Fruit fly (Drosophila melanogaster) whole organism, wandering third instar larva: ENCODE data around the gene CG3764.

Experiments
- CG32264 ChIP-seq: fragments of 200-800 bp; sonication (Bioruptor generic); optimal IDR thresholded peaks from 2 replicates; lab custom pipeline; 2016; ENCODE audit warnings: missing biosample characterization, missing genetic modification characterization
- CG9705 ChIP-seq: fragments of 200-800 bp; sonication (Bioruptor generic); optimal IDR thresholded peaks from 2 replicates; lab custom pipeline; 2018; ENCODE audit warnings: missing biosample characterization, mild to moderate bottlenecking, missing genetic modification characterization
- CrebA ChIP-seq: fragments of 200-800 bp; sonication (Bioruptor generic); optimal IDR thresholded peaks from 2 replicates; lab custom pipeline; 2016; ENCODE audit warnings: missing biosample characterization, mild to moderate bottlenecking, missing genetic modification characterization, borderline replicate concordance
- Dfd ChIP-seq: fragments of >200 bp; optimal IDR thresholded peaks from 2 replicates; lab custom pipeline; 2017; ENCODE audit warnings: missing biosample characterization, missing genetic modification characterization
- GATAd ChIP-seq: sonication (Bioruptor generic); optimal IDR thresholded peaks from 2 replicates; lab custom pipeline; 2016; ENCODE audit warnings: missing biosample characterization, missing genetic modification characterization
- HLH106 ChIP-seq: fragments of 200-800 bp; optimal IDR thresholded peaks from 3 replicates; lab custom pipeline; 2019; ENCODE audit warnings: missing biosample characterization, mild to moderate bottlenecking, missing genetic modification characterization, moderate library complexity
- Hnf4 ChIP-seq: fragments of 200-800 bp; sonication (Bioruptor generic); optimal IDR thresholded peaks from 2 replicates; lab custom pipeline; 2016; ENCODE audit warnings: missing biosample characterization, mild to moderate bottlenecking, missing genetic modification characterization
- Hr78 ChIP-seq: fragments of >200 bp; optimal IDR thresholded peaks from 2 replicates; lab custom pipeline; 2017; ENCODE audit warnings: missing biosample characterization, missing genetic modification characterization
- Hr83 ChIP-seq: fragments of 200-300 bp; sonication (Bioruptor generic); optimal IDR thresholded peaks from 2 replicates; lab custom pipeline; 2016; ENCODE audit warnings: missing biosample characterization, mild to moderate bottlenecking, missing genetic modification characterization, moderate library complexity; ENCODE audit not compliant: poor library complexity, severe bottlenecking
- Mio ChIP-seq: sonication (Bioruptor generic); optimal IDR thresholded peaks from 2 replicates; lab custom pipeline; 2016; ENCODE audit warnings: missing biosample characterization, missing genetic modification characterization
- Myc ChIP-seq: fragments of >200 bp; optimal IDR thresholded peaks from 2 replicates; lab custom pipeline; 2017
- N ChIP-seq: fragments of >200 bp; optimal IDR thresholded peaks from 2 replicates; lab custom pipeline; 2018; ENCODE audit warnings: missing biosample characterization, missing external identifiers, missing genetic modification characterization
- OdsH ChIP-seq: fragments of 200-800 bp; sonication (Bioruptor generic); optimal IDR thresholded peaks from 2 replicates; lab custom pipeline; 2016; ENCODE audit warnings: missing biosample characterization, mild to moderate bottlenecking, missing genetic modification characterization
- Rel ChIP-seq, 2 experiments: fragments of 200-800 bp; sonication (Bioruptor generic) in 1 of 2; optimal IDR thresholded peaks; 2 replicates in 1 of 2; 3 replicates in 1 of 2; lab custom pipeline; 2016 to 2019; ENCODE audit warnings: mild to moderate bottlenecking in 2 of 2, missing biosample characterization in 2 of 2, missing genetic modification characterization in 2 of 2, moderate library complexity in 1 of 2
- Sp1 ChIP-seq: fragments of 200-800 bp; sonication (Bioruptor generic); optimal IDR thresholded peaks from 3 replicates; lab custom pipeline; 2019; ENCODE audit warnings: missing biosample characterization, mild to moderate bottlenecking, missing genetic modification characterization, moderate library complexity
- Vsx2 ChIP-seq: fragments of 200-300, 225-300 bp; sonication (Bioruptor generic); optimal IDR thresholded peaks from 2 replicates; lab custom pipeline; 2018; ENCODE audit warnings: missing biosample characterization, missing genetic modification characterization; ENCODE audit not compliant: partially characterized antibody
- br ChIP-seq: fragments of 200-800 bp; sonication (Bioruptor generic); optimal IDR thresholded peaks from 2 replicates; lab custom pipeline; 2016; ENCODE audit warnings: missing biosample characterization, missing genetic modification characterization
- brk ChIP-seq: fragments of 200-800 bp; sonication (Bioruptor generic); optimal IDR thresholded peaks from 2 replicates; lab custom pipeline; 2016; ENCODE audit warnings: missing biosample characterization, mild to moderate bottlenecking, missing genetic modification characterization
- dl ChIP-seq, 2 experiments: fragments of 175-275, 200-275 bp in 1 of 2; fragments of 200-275 bp in 1 of 2; sonication (Bioruptor generic); optimal IDR thresholded peaks; lab custom pipeline; 2018; ENCODE audit warnings: mild to moderate bottlenecking in 2 of 2, missing biosample characterization in 2 of 2, missing genetic modification characterization in 2 of 2, moderate library complexity in 2 of 2; ENCODE audit not compliant: partially characterized antibody in 2 of 2, insufficient read depth in 1 of 2
- dmrt93B ChIP-seq: fragments of 200-800 bp; sonication (Bioruptor generic); optimal IDR thresholded peaks from 2 replicates; lab custom pipeline; 2018; ENCODE audit warnings: missing biosample characterization, mild to moderate bottlenecking, missing genetic modification characterization
- ey ChIP-seq: fragments of 200-800 bp; sonication (Bioruptor generic); optimal IDR thresholded peaks from 2 replicates; lab custom pipeline; 2016; ENCODE audit warnings: missing biosample characterization, missing genetic modification characterization
- foxo ChIP-seq, 2 experiments: fragments of 200-800 bp; sonication (Bioruptor generic); optimal IDR thresholded peaks; 2 replicates in 1 of 2; 3 replicates in 1 of 2; lab custom pipeline; 2016 to 2017; ENCODE audit warnings: missing biosample characterization in 2 of 2, missing genetic modification characterization in 2 of 2
- fru ChIP-seq: fragments of 200-800 bp; sonication (Bioruptor generic); optimal IDR thresholded peaks from 3 replicates; lab custom pipeline; 2016; ENCODE audit warnings: missing biosample characterization, mild to moderate bottlenecking, missing genetic modification characterization
- h ChIP-seq: fragments of 200-800 bp; sonication (Bioruptor generic); optimal IDR thresholded peaks from 3 replicates; lab custom pipeline; 2016; ENCODE audit warnings: missing biosample characterization, mild to moderate bottlenecking, missing genetic modification characterization
- jim ChIP-seq: fragments of 175-275, 200-325 bp; sonication (Bioruptor generic); optimal IDR thresholded peaks from 2 replicates; lab custom pipeline; 2016; ENCODE audit warnings: missing biosample characterization, mild to moderate bottlenecking, missing genetic modification characterization
- pan ChIP-seq: fragments of >200 bp; optimal IDR thresholded peaks from 2 replicates; lab custom pipeline; 2017
- psq ChIP-seq: fragments of 200-800 bp; sonication (Bioruptor generic); optimal IDR thresholded peaks from 3 replicates; lab custom pipeline; 2017; ENCODE audit warnings: missing biosample characterization, mild to moderate bottlenecking, missing genetic modification characterization, moderate library complexity
- rgr ChIP-seq: fragments of 200-800 bp; sonication (Bioruptor generic); optimal IDR thresholded peaks from 3 replicates; lab custom pipeline; 2016; ENCODE audit warnings: missing biosample characterization, mild to moderate bottlenecking, missing genetic modification characterization
- sage ChIP-seq: fragments of 200-800 bp; sonication (Bioruptor generic); optimal IDR thresholded peaks from 2 replicates; lab custom pipeline; 2016; ENCODE audit warnings: missing biosample characterization, mild to moderate bottlenecking, missing genetic modification characterization
- sv ChIP-seq: fragments of 200-800 bp; sonication (Bioruptor generic); optimal IDR thresholded peaks from 3 replicates; lab custom pipeline; 2016; ENCODE audit warnings: missing biosample characterization, missing genetic modification characterization
- usp ChIP-seq: fragments of >200 bp; optimal IDR thresholded peaks from 2 replicates; lab custom pipeline; 2017; ENCODE audit warnings: missing biosample characterization, missing genetic modification characterization

The CG3764 gene

DNA sequence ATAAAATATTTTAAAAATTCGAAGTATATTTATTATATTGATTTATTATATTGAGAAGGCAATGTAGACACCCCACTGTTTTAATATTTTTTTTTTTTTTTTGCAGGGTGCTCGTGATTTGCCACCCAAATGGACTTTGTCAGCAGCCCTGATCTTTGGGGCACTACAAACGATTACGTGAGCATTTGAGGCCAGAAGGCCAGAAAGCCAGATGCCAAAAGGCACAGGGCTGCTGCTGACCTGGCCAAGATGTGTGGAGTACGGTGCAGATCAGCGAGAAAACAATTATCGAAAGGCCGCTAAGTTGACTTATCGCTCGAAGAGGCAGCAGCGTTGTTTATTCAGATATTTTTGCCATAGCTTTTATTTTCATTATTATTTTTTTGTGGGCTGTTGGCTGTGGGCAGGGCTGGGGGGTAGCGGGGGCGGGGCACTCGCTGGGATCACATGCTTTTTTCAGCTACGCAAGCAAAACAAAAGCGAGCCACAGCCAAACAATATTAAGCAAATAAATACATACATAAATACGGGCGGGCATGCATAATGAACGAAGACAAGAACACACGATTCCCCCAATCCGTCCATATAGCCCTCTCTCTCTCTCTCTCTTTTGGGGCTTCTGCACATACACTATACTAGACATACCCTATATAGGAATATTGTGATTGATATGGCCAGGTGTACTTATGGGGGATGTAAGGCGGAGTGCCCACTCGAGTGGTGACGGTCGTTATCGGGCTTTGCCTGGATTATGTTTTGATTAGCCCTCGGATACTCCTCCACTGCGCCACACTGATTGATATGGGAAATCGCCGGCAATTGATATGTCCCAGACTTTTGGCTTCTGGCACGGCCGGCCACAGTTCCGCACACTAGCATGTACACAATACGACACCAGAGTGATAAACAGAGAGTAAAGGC is 8.9 kb downstream of the CG3764 start:
- TF ChIP-seq OdsH (peak; percentile 41), Hnf4 (GFP tag; lab: Kevin White, UChicago) (peak; percentile 22), psq (GFP tag; lab: Kevin White, UChicago) (no peak), rgr (GFP tag; lab: Kevin White, UChicago) (peak; percentile 51), Dfd (GFP tag; lab: Kevin White, UChicago) (no peak), dl (GFP tag; optimal IDR thresholded peaks at IDR 0.05; lab: Kevin White, UChicago; ENCODE audit: insufficient read depth in 1 of 2, partially characterized antibody in 2 of 2) (no peak), h (GFP tag; lab: Kevin White, UChicago) (peak; percentile 37), CG9705 (no peak), foxo (GFP tag; optimal IDR thresholded peaks at IDR 0.05; lab: Kevin White, UChicago) (peak in 1 of 2 experiments; percentile 27), HLH106 (tag; lab: Kevin White, UChicago) (peak; percentile 20), brk (GFP tag; lab: Kevin White, UChicago) (no peak), fru (GFP tag; lab: Kevin White, UChicago) (no peak), GATAd (no peak), Sp1 (GFP tag; lab: Kevin White, UChicago) (peak; percentile 21), CrebA (GFP tag; lab: Kevin White, UChicago) (no peak), Hr83 (peak; percentile 8), Rel (GFP tag; optimal IDR thresholded peaks at IDR 0.05; lab: Kevin White, UChicago) (no peak), Rel (tag; optimal IDR thresholded peaks at IDR 0.05; lab: Kevin White, UChicago) (peak; percentile 77), sage (GFP tag; lab: Kevin White, UChicago) (no peak), br (GFP tag; lab: Kevin White, UChicago) (no peak), Myc (lab: Kevin White, UChicago) (no peak), sv (GFP tag; lab: Kevin White, UChicago) (no peak), Vsx2 (peak; percentile 12), Hr78 (no peak), pan (no peak), Mio (GFP tag; lab: Kevin White, UChicago) (no peak), CG32264 (GFP tag; lab: Kevin White, UChicago) (no peak)

DNA sequence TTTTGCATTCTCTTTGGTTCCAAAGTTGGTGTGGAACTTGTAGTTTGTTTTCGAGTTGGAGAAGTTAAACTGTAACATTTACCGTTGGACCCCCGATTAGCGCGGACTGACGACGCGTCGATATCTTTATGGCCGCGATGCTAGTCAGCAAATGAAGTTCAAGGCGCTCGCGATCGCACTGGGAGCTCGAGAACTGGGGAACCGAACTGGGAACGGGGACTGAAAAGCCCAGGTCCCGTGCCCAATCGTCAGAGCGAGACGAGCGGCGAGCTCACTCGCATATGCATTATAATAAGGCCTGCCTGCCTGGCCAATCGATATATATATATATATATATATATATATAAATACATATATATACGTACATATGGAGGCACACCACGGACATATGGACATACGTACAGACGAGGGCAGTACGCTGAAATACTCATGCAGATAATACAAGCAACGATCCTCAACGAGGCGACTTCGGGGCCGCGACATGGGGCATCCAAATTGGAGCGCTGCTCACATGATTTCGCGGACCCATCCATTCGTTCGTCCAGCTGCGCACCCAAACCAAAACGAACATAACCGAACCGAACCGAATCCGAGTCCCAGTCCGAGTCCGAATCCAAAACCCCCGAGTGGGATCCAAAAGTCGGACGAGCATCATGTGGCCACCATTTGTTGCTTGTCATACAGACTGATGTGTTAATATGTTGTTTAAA is 10.1 kb downstream of the CG3764 start:
- TF ChIP-seq jim (GFP tag; lab: Kevin White, UChicago) (no peak), sv (GFP tag; lab: Kevin White, UChicago) (no peak), Mio (GFP tag; lab: Kevin White, UChicago) (no peak), dmrt93B (GFP tag; lab: Kevin White, UChicago) (no peak), OdsH (peak; percentile 10), Hr83 (peak; percentile 69), Rel (GFP tag; optimal IDR thresholded peaks at IDR 0.05; lab: Kevin White, UChicago) (peak; percentile 53), Rel (tag; optimal IDR thresholded peaks at IDR 0.05; lab: Kevin White, UChicago) (peak; percentile 85)
- TF ChIP-seq, all 38 proteins: peak for 3

DNA sequence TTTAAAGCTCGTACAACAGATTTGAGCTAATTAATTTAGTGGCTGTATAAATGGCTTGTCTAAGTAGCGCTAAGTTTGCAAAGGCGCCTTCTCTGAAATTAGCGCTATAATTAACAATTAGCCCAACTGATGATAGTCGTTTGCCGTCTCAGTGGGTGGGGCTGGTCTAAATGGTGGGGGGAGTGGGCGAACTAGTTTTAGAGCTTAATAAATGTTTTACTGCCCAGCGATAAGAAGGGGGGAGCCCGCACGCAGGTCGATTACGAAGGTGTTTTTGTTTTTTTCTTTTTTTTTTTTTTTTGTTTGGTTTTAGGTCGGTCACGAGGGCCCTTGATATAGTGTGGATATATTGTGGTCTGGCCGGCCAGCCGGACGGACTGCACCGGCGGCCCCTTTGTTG is 11.3 kb downstream of the CG3764 start:
- no peak for TF ChIP-seq ey (GFP tag; lab: Kevin White, UChicago)
- no peak for TF ChIP-seq sv (GFP tag; lab: Kevin White, UChicago)
- TF ChIP-seq CrebA (GFP tag; lab: Kevin White, UChicago), result no peak
- no peak for TF ChIP-seq Rel (GFP tag; optimal IDR thresholded peaks at IDR 0.05; lab: Kevin White, UChicago)
- peak; percentile 0 for TF ChIP-seq Rel (tag; optimal IDR thresholded peaks at IDR 0.05; lab: Kevin White, UChicago)
- TF ChIP-seq N (GFP tag; lab: Kevin White, UChicago), result no peak
- no peak for TF ChIP-seq jim (GFP tag; lab: Kevin White, UChicago)
- no peak for TF ChIP-seq usp
- TF ChIP-seq pan, result no peak
- TF ChIP-seq, all 38 proteins: peak for 1
